Worm (Caenorhabditis elegans) whole organism, late embryonic: Measurements from ENCODE around the gene arf-1.

Experiments used
- C38D4.7 ChIP-seq: fragments of 200-800 bp; sonication (Bioruptor generic); optimal IDR thresholded peaks from 2 replicates; lab custom pipeline; 2018; ENCODE audit warnings: mild to moderate bottlenecking, missing genetic modification characterization, moderate library complexity, missing compliant biosample characterization
- T23F11.4 ChIP-seq: fragments of 200-800 bp; sonication (Bioruptor generic); optimal IDR thresholded peaks from 2 replicates; lab custom pipeline; 2018; ENCODE audit warnings: mild to moderate bottlenecking, missing genetic modification characterization, missing compliant biosample characterization
- Y22D7AL.16 ChIP-seq: sonication (generic microtip); optimal IDR thresholded peaks from 2 replicates; lab custom pipeline; 2016; ENCODE audit warnings: missing genetic modification characterization, missing compliant biosample characterization
- ceh-18 ChIP-seq: sonication (generic microtip); optimal IDR thresholded peaks from 2 replicates; lab custom pipeline; 2016; ENCODE audit warnings: missing genetic modification characterization, missing compliant biosample characterization
- ceh-19 ChIP-seq: fragments of 200-800 bp; sonication (Bioruptor generic); optimal IDR thresholded peaks from 2 replicates; lab custom pipeline; 2018; ENCODE audit warnings: mild to moderate bottlenecking, missing genetic modification characterization, missing compliant biosample characterization
- ceh-2 ChIP-seq: sonication (generic microtip); optimal IDR thresholded peaks from 2 replicates; lab custom pipeline; 2016; ENCODE audit warnings: missing genotype, missing genetic modification characterization, missing compliant biosample characterization
- ceh-22 ChIP-seq: sonication (generic microtip); optimal IDR thresholded peaks from 2 replicates; lab custom pipeline; 2017; ENCODE audit warnings: missing biosample characterization, missing genetic modification characterization
- ceh-30 ChIP-seq: fragments of 150-350 bp; optimal IDR thresholded peaks from 2 replicates; lab custom pipeline; 2014; ENCODE audit warnings: missing biosample characterization, missing genetic modification characterization
- ceh-31 ChIP-seq: sonication (generic microtip); optimal IDR thresholded peaks from 2 replicates; lab custom pipeline; 2016; ENCODE audit warnings: missing genetic modification characterization, missing compliant biosample characterization
- ceh-48 ChIP-seq: sonication (generic microtip); optimal IDR thresholded peaks from 2 replicates; lab custom pipeline; 2016; ENCODE audit warnings: missing genetic modification characterization, inconsistent platforms, missing compliant biosample characterization
- dmd-4 ChIP-seq: sonication (generic microtip); optimal IDR thresholded peaks from 2 replicates; lab custom pipeline; 2016; ENCODE audit warnings: borderline replicate concordance, missing genetic modification characterization, missing compliant biosample characterization
- elt-4 ChIP-seq: sonication (generic microtip); optimal IDR thresholded peaks from 2 replicates; lab custom pipeline; 2016; ENCODE audit warnings: missing genetic modification characterization, missing compliant biosample characterization
- ets-4 ChIP-seq: sonication (generic microtip); optimal IDR thresholded peaks from 2 replicates; lab custom pipeline; 2016; ENCODE audit warnings: missing genetic modification characterization, missing compliant biosample characterization
- fax-1 ChIP-seq: sonication (generic microtip); optimal IDR thresholded peaks from 2 replicates; lab custom pipeline; 2016; ENCODE audit warnings: missing genotype, missing genetic modification characterization, missing compliant biosample characterization
- gmeb-2 ChIP-seq: sonication (generic microtip); optimal IDR thresholded peaks from 2 replicates; lab custom pipeline; 2016; ENCODE audit warnings: missing genetic modification characterization, inconsistent platforms, missing compliant biosample characterization
- hlh-15 ChIP-seq: sonication (generic microtip); optimal IDR thresholded peaks from 2 replicates; lab custom pipeline; 2016; ENCODE audit warnings: missing genetic modification characterization, missing compliant biosample characterization
- hlh-6 ChIP-seq: sonication (generic microtip); optimal IDR thresholded peaks from 2 replicates; lab custom pipeline; 2016; ENCODE audit warnings: missing genotype, missing genetic modification characterization, missing compliant biosample characterization
- hlh-8 ChIP-seq: sonication (generic microtip); optimal IDR thresholded peaks from 2 replicates; lab custom pipeline; 2016; ENCODE audit warnings: missing genotype, missing genetic modification characterization, missing compliant biosample characterization
- lim-6 ChIP-seq: sonication (generic microtip); optimal IDR thresholded peaks from 2 replicates; lab custom pipeline; 2016; ENCODE audit warnings: missing genetic modification characterization, missing compliant biosample characterization
- madf-2 ChIP-seq: sonication (generic microtip); optimal IDR thresholded peaks from 2 replicates; lab custom pipeline; 2017; ENCODE audit warnings: missing genetic modification characterization, missing compliant biosample characterization
- mec-3 ChIP-seq: sonication (generic microtip); optimal IDR thresholded peaks from 2 replicates; lab custom pipeline; 2016; ENCODE audit warnings: borderline replicate concordance, missing genetic modification characterization, missing compliant biosample characterization
- nfya-1 ChIP-seq: sonication (generic microtip); optimal IDR thresholded peaks from 2 replicates; lab custom pipeline; 2017; ENCODE audit warnings: missing genetic modification characterization, mild to moderate bottlenecking, missing compliant biosample characterization, antibody characterized with exemption, moderate library complexity
- nhr-232 ChIP-seq: sonication (generic microtip); optimal IDR thresholded peaks from 2 replicates; lab custom pipeline; 2016; ENCODE audit warnings: missing genetic modification characterization, missing compliant biosample characterization
- odd-2 ChIP-seq: sonication (generic microtip); optimal IDR thresholded peaks from 2 replicates; lab custom pipeline; 2017; ENCODE audit warnings: antibody characterized with exemption, mild to moderate bottlenecking, missing genetic modification characterization, missing compliant biosample characterization
- pax-1 ChIP-seq: fragments of 150-350 bp; optimal IDR thresholded peaks from 2 replicates; lab custom pipeline; 2014; ENCODE audit warnings: missing biosample characterization, missing genetic modification characterization
- pha-2 ChIP-seq: sonication (generic microtip); optimal IDR thresholded peaks from 2 replicates; lab custom pipeline; 2017; ENCODE audit warnings: mild to moderate bottlenecking, missing genetic modification characterization, missing compliant biosample characterization
- pros-1 ChIP-seq: fragments of 150-350 bp; optimal IDR thresholded peaks from 2 replicates; lab custom pipeline; 2014; ENCODE audit warnings: missing biosample characterization, missing genetic modification reagents, missing genetic modification characterization
- ref-2 ChIP-seq: sonication (generic microtip); optimal IDR thresholded peaks from 2 replicates; lab custom pipeline; 2016; ENCODE audit warnings: missing genetic modification characterization, missing compliant biosample characterization
- rnt-1 ChIP-seq: sonication (generic microtip); optimal IDR thresholded peaks from 2 replicates; lab custom pipeline; 2016; ENCODE audit warnings: missing genetic modification characterization, missing compliant biosample characterization
- tbx-7 ChIP-seq: sonication (generic microtip); optimal IDR thresholded peaks from 2 replicates; lab custom pipeline; 2016; ENCODE audit warnings: missing genotype, missing genetic modification characterization, missing compliant biosample characterization
- ttx-3 ChIP-seq: sonication (generic microtip); optimal IDR thresholded peaks from 2 replicates; lab custom pipeline; 2016; ENCODE audit warnings: missing genetic modification reagents, missing genetic modification characterization, missing compliant biosample characterization
- unc-3 ChIP-seq, 2 experiments: fragments of 200-800 bp in 1 of 2; sonication (Bioruptor generic) in 1 of 2; sonication (generic microtip) in 1 of 2; conservative IDR thresholded peaks in 1 of 2; optimal IDR thresholded peaks in 1 of 2; 2 replicates each; pipeline versions ENCODE4 v1.3.6 to Lab custom; 2016 to 2022; ENCODE audit warnings: missing compliant biosample characterization in 2 of 2, missing genetic modification characterization in 2 of 2, missing genetic modification reagents in 1 of 2
- unc-42 ChIP-seq: sonication (generic microtip); optimal IDR thresholded peaks from 2 replicates; lab custom pipeline; 2016; ENCODE audit warnings: missing genotype, missing genetic modification characterization, missing compliant biosample characterization
- unc-86 ChIP-seq: sonication (generic microtip); optimal IDR thresholded peaks from 2 replicates; lab custom pipeline; 2016; ENCODE audit warnings: missing genetic modification characterization, missing compliant biosample characterization
- zip-5 ChIP-seq: sonication (generic microtip); optimal IDR thresholded peaks from 2 replicates; lab custom pipeline; 2016; ENCODE audit warnings: missing genetic modification characterization, missing compliant biosample characterization

arf-1 gene

ce11 chrIII:5692690-5693089, 22.0 kb upstream of the arf-1 start, which contains the start of the genes abi-1 and arle-14:
Gene abi-1 (minus strand): TSS chrIII:5692740.
Gene arle-14 (plus strand): TSS chrIII:5692906.
- no peak for TF ChIP-seq dmd-4 (tag; lab: Kevin White, UChicago)
- no peak for TF ChIP-seq ceh-22 (tag; lab: Kevin White, UChicago)
- TF ChIP-seq zip-5 = no peak
- peak; percentile 20 for TF ChIP-seq ceh-31 (tag; lab: Kevin White, UChicago)
- TF ChIP-seq unc-3 (GFP tag; conservative IDR thresholded peaks at IDR 0.05; lab: Robert Waterston, UW) = no peak
- no peak for TF ChIP-seq unc-3 (tag; optimal IDR thresholded peaks at IDR 0.05; lab: Kevin White, UChicago)
- TF ChIP-seq ttx-3 (tag; lab: Kevin White, UChicago) = peak; percentile 19
- no peak for TF ChIP-seq hlh-8 (tag; lab: Kevin White, UChicago)
- TF ChIP-seq unc-42 = peak; percentile 54
- TF ChIP-seq nfya-1 (tag; lab: Kevin White, UChicago) = peak; percentile 7
- TF ChIP-seq ets-4 (tag; lab: Kevin White, UChicago) = peak; percentile 11

ce11 chrIII:5693736-5694135, 20.9 kb upstream of the arf-1 start, which contains the start of gene B0336.13:
Gene B0336.13 (plus strand): TSS chrIII:5694036.
- TF ChIP-seq unc-42 (no peak), lim-6 (tag; lab: Kevin White, UChicago) (no peak), gmeb-2 (no peak), fax-1 (no peak), ceh-48 (tag; lab: Kevin White, UChicago) (no peak), hlh-15 (no peak), hlh-8 (tag; lab: Kevin White, UChicago) (no peak), nhr-232 (no peak), tbx-7 (no peak), hlh-6 (tag; lab: Kevin White, UChicago) (no peak), dmd-4 (tag; lab: Kevin White, UChicago) (no peak)

ce11 chrIII:5697266-5697665, 17.4 kb upstream of the arf-1 start, which contains the start of gene B0336.7:
Gene B0336.7 (minus strand): TSS chrIII:5697366.
- TF ChIP-seq ceh-19 (no peak), pha-2 (tag; lab: Kevin White, UChicago) (no peak), ceh-18 (tag; lab: Kevin White, UChicago) (no peak), C38D4.7 (no peak), ref-2 (tag; lab: Kevin White, UChicago) (no peak), Y22D7AL.16 (tag; lab: Kevin White, UChicago) (no peak), madf-2 (tag; lab: Kevin White, UChicago) (no peak), elt-4 (tag; lab: Kevin White, UChicago) (no peak), mec-3 (tag; lab: Kevin White, UChicago) (no peak), hlh-8 (tag; lab: Kevin White, UChicago) (no peak), rnt-1 (tag; lab: Kevin White, UChicago) (no peak), T23F11.4 (no peak)

- TF ChIP-seq unc-42 (peak; percentile 18), odd-2 (tag; lab: Kevin White, UChicago) (no peak), ets-4 (tag; lab: Kevin White, UChicago) (peak; percentile 2), nfya-1 (tag; lab: Kevin White, UChicago) (peak; percentile 21)
- TF ChIP-seq, all 69 proteins: peak for 3
Observed at ce11 chrIII:5697963-5698730, 16.5 kb upstream of the arf-1 start, which contains the start of the genes lgg-3 and rgs-5. Gene lgg-3 (minus strand): TSS chrIII:5698013. Gene rgs-5 (plus strand): TSS chrIII:5698555.

ce11 chrIII:5701491-5701890, 13.2 kb upstream of the arf-1 start:
- no peak for TF ChIP-seq rnt-1 (tag; lab: Kevin White, UChicago)
- no peak for TF ChIP-seq zip-5
- TF ChIP-seq nhr-232 = no peak
- TF ChIP-seq ceh-30 (tag; lab: Kevin White, UChicago) = no peak
- no peak for TF ChIP-seq Y22D7AL.16 (tag; lab: Kevin White, UChicago)
- no peak for TF ChIP-seq ceh-2 (tag; lab: Kevin White, UChicago)
- no peak for TF ChIP-seq lim-6 (tag; lab: Kevin White, UChicago)
- TF ChIP-seq unc-86 (tag; lab: Kevin White, UChicago) = no peak
- no peak for TF ChIP-seq pax-1 (tag; lab: Kevin White, UChicago)
- no peak for TF ChIP-seq pros-1 (tag; lab: Kevin White, UChicago)
